Worm (Caenorhabditis elegans) whole organism, L2 larva: ENCODE data around the gene F13H10.9.

ENCODE experiments used
- alr-1 ChIP-seq: fragments of 150-350 bp; optimal IDR thresholded peaks from 2 replicates; lab custom pipeline; 2014; ENCODE audit warnings: missing biosample characterization, missing genetic modification characterization
- ama-1 ChIP-seq: fragments of 150-350 bp; optimal IDR thresholded peaks from 2 replicates; lab custom pipeline; 2018; ENCODE audit warnings: inconsistent platforms
- gmeb-1 ChIP-seq: fragments of 150-350 bp; optimal IDR thresholded peaks from 2 replicates; lab custom pipeline; 2014; ENCODE audit warnings: missing biosample characterization, missing genetic modification characterization
- lin-39 ChIP-seq: fragments of 150-350 bp; optimal IDR thresholded peaks from 2 replicates; lab custom pipeline; 2014; ENCODE audit warnings: missing biosample characterization, missing genetic modification reagents, missing genetic modification characterization
- nhr-11 ChIP-seq: fragments of 150-350 bp; optimal IDR thresholded peaks from 2 replicates; lab custom pipeline; 2014; ENCODE audit warnings: missing biosample characterization, missing genetic modification characterization
- nhr-77 ChIP-seq: fragments of 150-350 bp; optimal IDR thresholded peaks from 2 replicates; lab custom pipeline; 2014; ENCODE audit warnings: missing biosample characterization, missing genetic modification characterization
- sma-3 ChIP-seq: sonication (generic microtip); optimal IDR thresholded peaks from 2 replicates; lab custom pipeline; 2016; ENCODE audit warnings: missing genetic modification reagents, missing genetic modification characterization, missing compliant biosample characterization
- snpc-4 ChIP-seq: fragments of 150-350 bp; optimal IDR thresholded peaks from 2 replicates; lab custom pipeline; 2014; ENCODE audit warnings: missing biosample characterization, missing genetic modification characterization
- unc-39 ChIP-seq: fragments of 150-350 bp; optimal IDR thresholded peaks from 2 replicates; lab custom pipeline; 2014; ENCODE audit warnings: missing biosample characterization, missing genetic modification characterization

DNA sequence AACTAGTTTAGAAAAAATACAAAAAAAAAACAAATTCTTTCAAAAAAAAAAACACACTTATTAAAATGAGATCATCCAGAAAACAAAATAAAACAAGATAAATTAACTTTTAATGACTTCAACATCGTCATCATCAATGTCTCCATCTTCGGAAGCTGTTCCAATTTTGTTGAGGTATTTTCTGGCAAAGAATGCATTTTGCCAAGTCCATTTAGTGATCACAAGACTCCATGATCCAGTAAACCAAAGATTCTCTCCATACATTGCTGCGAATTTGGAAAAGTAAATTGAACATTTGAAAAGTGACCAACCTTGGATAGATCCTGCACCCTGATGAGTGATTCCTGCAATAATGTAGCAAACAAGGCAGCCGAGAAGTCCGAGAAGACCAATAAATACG, 28.4 kb downstream of the F13H10.9 start:
- TF ChIP-seq sma-3 = no peak
- no peak for TF ChIP-seq lin-39
- no peak for TF ChIP-seq nhr-11 (tag; lab: Kevin White, UChicago)
- TF ChIP-seq gmeb-1 (tag; lab: Kevin White, UChicago) = no peak
- no peak for TF ChIP-seq alr-1
- no peak for TF ChIP-seq ama-1 (lab: Kevin White, UChicago)
- no peak for TF ChIP-seq nhr-77 (tag; lab: Kevin White, UChicago)
- no peak for TF ChIP-seq snpc-4 (tag; lab: Kevin White, UChicago)
- no peak for TF ChIP-seq unc-39 (tag; lab: Kevin White, UChicago)
